Fruit fly (Drosophila melanogaster) whole organism, embryonic: ENCODE measurements around the gene CG31259.

Experiments used
- Abd-B ChIP-seq: fragments of 200-800 bp; sonication (Bioruptor generic); optimal IDR thresholded peaks from 2 replicates; lab custom pipeline; 2018; ENCODE audit warnings: missing biosample characterization, mild to moderate bottlenecking, missing genetic modification characterization, moderate library complexity
- Atf3 ChIP-seq: fragments of 200-800 bp; sonication (Bioruptor generic); optimal IDR thresholded peaks from 3 replicates; lab custom pipeline; 2016; ENCODE audit warnings: missing biosample characterization, missing genetic modification characterization
- CG10321 ChIP-seq: fragments of 200-800 bp; sonication (Bioruptor generic); IDR thresholded peaks from 2 replicates; pipeline ENCODE4 v1.3.6; 2022; ENCODE audit warnings: missing biosample characterization, missing genetic modification characterization
- CG10462 ChIP-seq: fragments of 200-800 bp; sonication (Bioruptor generic); optimal IDR thresholded peaks from 2 replicates; lab custom pipeline; 2016; ENCODE audit warnings: missing biosample characterization, missing genetic modification characterization
- CG12236 ChIP-seq: fragments of 200-800 bp; sonication (Bioruptor generic); optimal IDR thresholded peaks from 2 replicates; lab custom pipeline; 2016; ENCODE audit warnings: missing biosample characterization, missing genetic modification characterization
- CG12391 ChIP-seq: fragments of 200-800 bp; sonication (Bioruptor generic); optimal IDR thresholded peaks from 3 replicates; lab custom pipeline; 2018; ENCODE audit warnings: missing biosample characterization, mild to moderate bottlenecking, missing genetic modification characterization, moderate library complexity
- CG13296 ChIP-seq: fragments of 200-800 bp; sonication (Bioruptor generic); optimal IDR thresholded peaks from 3 replicates; lab custom pipeline; 2018; ENCODE audit warnings: missing biosample characterization, mild to moderate bottlenecking, missing genetic modification characterization
- CG15073 ChIP-seq: fragments of 200-800 bp; sonication (Bioruptor generic); optimal IDR thresholded peaks from 2 replicates; lab custom pipeline; 2016; ENCODE audit warnings: missing biosample characterization, missing genetic modification characterization
- CG15696 ChIP-seq: fragments of 200-800 bp; sonication (Bioruptor generic); optimal IDR thresholded peaks from 2 replicates; lab custom pipeline; 2019; ENCODE audit warnings: missing biosample characterization, mild to moderate bottlenecking, missing genetic modification characterization, moderate library complexity
- CG1603 ChIP-seq: fragments of 200-800 bp; sonication (Bioruptor generic); optimal IDR thresholded peaks from 2 replicates; lab custom pipeline; 2019; ENCODE audit warnings: missing biosample characterization, mild to moderate bottlenecking, missing genetic modification characterization, moderate library complexity
- CG18619 ChIP-seq: fragments of 200-800 bp; sonication (Bioruptor generic); optimal IDR thresholded peaks from 3 replicates; lab custom pipeline; 2017; ENCODE audit warnings: missing biosample characterization, mild to moderate bottlenecking, missing genetic modification characterization
- CG2129 ChIP-seq: fragments of 200-800 bp; sonication (Bioruptor generic); IDR thresholded peaks from 2 replicates; pipeline ENCODE4 v1.3.6; 2022; ENCODE audit warnings: missing biosample characterization, missing genetic modification characterization; ENCODE audit not compliant: partially characterized antibody
- CG3995 ChIP-seq: fragments of 200-800 bp; sonication (Bioruptor generic); optimal IDR thresholded peaks from 3 replicates; lab custom pipeline; 2016; ENCODE audit warnings: missing biosample characterization, missing genetic modification characterization
- CG42726 ChIP-seq: fragments of 200-800 bp; sonication (Bioruptor generic); IDR thresholded peaks from 2 replicates; pipeline ENCODE4 v1.3.6; 2022; ENCODE audit warnings: missing biosample characterization, missing genetic modification characterization; ENCODE audit not compliant: partially characterized antibody
- CG6254 ChIP-seq: fragments of 200-800 bp; sonication (Bioruptor generic); optimal IDR thresholded peaks from 3 replicates; lab custom pipeline; 2017; ENCODE audit warnings: mild to moderate bottlenecking, missing biosample characterization, missing genetic modification reagents, missing genetic modification characterization
- CG6791 ChIP-seq: fragments of 200-800 bp; sonication (Bioruptor generic); IDR thresholded peaks from 3 replicates; pipeline ENCODE4 v1.3.6; 2022; ENCODE audit warnings: missing biosample characterization, missing genetic modification characterization; ENCODE audit not compliant: partially characterized antibody
- CG8388 ChIP-seq: fragments of 200-800 bp; sonication (Bioruptor generic); optimal IDR thresholded peaks from 2 replicates; lab custom pipeline; 2019; ENCODE audit warnings: missing biosample characterization, mild to moderate bottlenecking, missing genetic modification characterization, moderate library complexity
- CG8924 ChIP-seq: fragments of 200-800 bp; optimal IDR thresholded peaks from 3 replicates; lab custom pipeline; 2019; ENCODE audit warnings: missing biosample characterization, mild to moderate bottlenecking, missing genetic modification characterization, moderate library complexity
- CG8944 ChIP-seq: fragments of 200-800 bp; sonication (Bioruptor generic); optimal IDR thresholded peaks from 3 replicates; lab custom pipeline; 2016; ENCODE audit warnings: missing biosample characterization, missing genetic modification characterization
- CG9609 ChIP-seq: fragments of 200-800 bp; sonication (Bioruptor generic); optimal IDR thresholded peaks from 3 replicates; lab custom pipeline; 2016; ENCODE audit warnings: missing biosample characterization, missing genetic modification characterization
- Deaf1 ChIP-seq: fragments of 200-800 bp; optimal IDR thresholded peaks from 3 replicates; lab custom pipeline; 2019; ENCODE audit warnings: missing biosample characterization, mild to moderate bottlenecking, missing genetic modification characterization, moderate library complexity
- Dfd ChIP-seq, 2 experiments: fragments of >200 bp; optimal IDR thresholded peaks; 2 replicates each; lab custom pipeline; 2017; ENCODE audit warnings: missing biosample characterization in 2 of 2, missing genetic modification characterization in 2 of 2
- Eip74EF ChIP-seq, 2 experiments: fragments of 200-800 bp in 1 of 2; fragments of >200 bp in 1 of 2; sonication (Bioruptor generic) in 1 of 2; optimal IDR thresholded peaks; 2 replicates each; lab custom pipeline; 2017 to 2019; ENCODE audit warnings: missing biosample characterization in 2 of 2, missing genetic modification characterization in 2 of 2, mild to moderate bottlenecking in 1 of 2, moderate library complexity in 1 of 2
- Fer1 ChIP-seq: fragments of 200-800 bp; sonication (Bioruptor generic); optimal IDR thresholded peaks from 2 replicates; lab custom pipeline; 2017; ENCODE audit warnings: missing biosample characterization, mild to moderate bottlenecking, missing genetic modification characterization
- Gsc ChIP-seq: fragments of 200-800 bp; sonication (Bioruptor generic); IDR thresholded peaks from 2 replicates; pipeline ENCODE4 v1.3.6; 2022; ENCODE audit warnings: missing biosample characterization, missing genetic modification characterization
- H15 ChIP-seq: fragments of 200-800 bp; sonication (Bioruptor generic); IDR thresholded peaks from 3 replicates; pipeline ENCODE4 v1.3.6; 2022; ENCODE audit warnings: missing biosample characterization, missing genetic modification characterization
- HLH3B ChIP-seq: fragments of 200-800 bp; sonication (Bioruptor generic); IDR thresholded peaks from 2 replicates; pipeline ENCODE4 v1.3.6; 2022; ENCODE audit warnings: missing biosample characterization, missing genetic modification characterization
- Hr39 ChIP-seq: fragments of >200 bp; optimal IDR thresholded peaks from 2 replicates; lab custom pipeline; 2017
- Hr78 ChIP-seq, 2 experiments: fragments of 200-800 bp in 1 of 2; fragments of >200 bp in 1 of 2; sonication (Bioruptor generic) in 1 of 2; optimal IDR thresholded peaks; 2 replicates each; lab custom pipeline; 2017 to 2019; ENCODE audit warnings: missing biosample characterization in 2 of 2, missing genetic modification characterization in 2 of 2, mild to moderate bottlenecking in 1 of 2, moderate library complexity in 1 of 2
- Lhr ChIP-seq: fragments of 200-800 bp; sonication (Bioruptor generic); optimal IDR thresholded peaks from 3 replicates; lab custom pipeline; 2017; ENCODE audit warnings: mild to moderate bottlenecking, missing biosample characterization, missing genetic modification reagents, missing genetic modification characterization
- Oaz ChIP-seq: fragments of 200-800 bp; sonication (Bioruptor generic); IDR thresholded peaks from 2 replicates; pipeline ENCODE4 v1.3.6; 2022; ENCODE audit warnings: missing biosample characterization, missing genetic modification characterization
- Oli ChIP-seq: fragments of 200-800 bp; sonication (Bioruptor generic); optimal IDR thresholded peaks from 2 replicates; lab custom pipeline; 2018; ENCODE audit warnings: missing biosample characterization, mild to moderate bottlenecking, missing genetic modification characterization, moderate library complexity
- Ssrp ChIP-seq: fragments of 200-800 bp; sonication (Bioruptor generic); optimal IDR thresholded peaks from 2 replicates; lab custom pipeline; 2018; ENCODE audit warnings: missing biosample characterization, mild to moderate bottlenecking, missing genetic modification characterization, moderate library complexity
- Stat92E ChIP-seq, 3 experiments: fragments of >200 bp in 2 of 3; fragments of 200-800 bp in 1 of 3; sonication (Bioruptor generic) in 1 of 3; optimal IDR thresholded peaks; 2 replicates each; lab custom pipeline; 2017 to 2019; ENCODE audit warnings: missing biosample characterization in 3 of 3, missing genetic modification characterization in 3 of 3, mild to moderate bottlenecking in 1 of 3, moderate library complexity in 1 of 3
- ap ChIP-seq: fragments of 200-800 bp; sonication (Bioruptor generic); IDR thresholded peaks from 2 replicates; pipeline ENCODE4 v1.3.6; 2022; ENCODE audit warnings: missing biosample characterization, missing genetic modification characterization
- br ChIP-seq: fragments of >200 bp; optimal IDR thresholded peaks from 2 replicates; lab custom pipeline; 2017
- disco-r ChIP-seq: fragments of 200-800 bp; sonication (Bioruptor generic); optimal IDR thresholded peaks from 2 replicates; lab custom pipeline; 2016; ENCODE audit warnings: missing biosample characterization, missing genetic modification characterization
- ewg ChIP-seq: fragments of 200-800 bp; sonication (Bioruptor generic); optimal IDR thresholded peaks from 3 replicates; lab custom pipeline; 2017; ENCODE audit warnings: mild to moderate bottlenecking, missing biosample characterization, missing genetic modification reagents, missing genetic modification characterization
- grau ChIP-seq: fragments of 200-800 bp; optimal IDR thresholded peaks from 3 replicates; lab custom pipeline; 2019; ENCODE audit warnings: missing biosample characterization, mild to moderate bottlenecking, missing genetic modification characterization, moderate library complexity
- gsb ChIP-seq: fragments of 200-800 bp; sonication (Bioruptor generic); IDR thresholded peaks from 2 replicates; pipeline ENCODE4 v1.3.6; 2022; ENCODE audit warnings: missing biosample characterization, missing genetic modification characterization
- h ChIP-seq: fragments of >200 bp; optimal IDR thresholded peaks from 2 replicates; lab custom pipeline; 2017
- hth ChIP-seq: fragments of >200 bp; optimal IDR thresholded peaks from 2 replicates; lab custom pipeline; 2017; ENCODE audit warnings: inconsistent platforms
- ind ChIP-seq: fragments of 200-800 bp; sonication (Bioruptor generic); optimal IDR thresholded peaks from 3 replicates; lab custom pipeline; 2016; ENCODE audit warnings: missing biosample characterization, missing genetic modification characterization
- lbe ChIP-seq: fragments of 200-800 bp; sonication (Bioruptor generic); optimal IDR thresholded peaks from 2 replicates; lab custom pipeline; 2016; ENCODE audit warnings: missing biosample characterization, mild to moderate bottlenecking, missing genetic modification characterization
- onecut ChIP-seq: fragments of 200-800 bp; sonication (Bioruptor generic); IDR thresholded peaks from 2 replicates; pipeline ENCODE4 v1.3.6; 2022; ENCODE audit warnings: missing biosample characterization, missing genetic modification characterization
- p53 ChIP-seq: fragments of 200-800 bp; sonication (Bioruptor generic); optimal IDR thresholded peaks from 2 replicates; lab custom pipeline; 2016; ENCODE audit warnings: missing biosample characterization, missing genetic modification characterization
- pfk ChIP-seq: fragments of 200-800 bp; sonication (Bioruptor generic); optimal IDR thresholded peaks from 2 replicates; lab custom pipeline; 2018; ENCODE audit warnings: missing biosample characterization, mild to moderate bottlenecking, missing genetic modification characterization, moderate library complexity
- ranshi ChIP-seq: fragments of 200-800 bp; sonication (Bioruptor generic); IDR thresholded peaks from 2 replicates; pipeline ENCODE4 v1.3.6; 2022; ENCODE audit warnings: missing biosample characterization, missing genetic modification characterization
- stc ChIP-seq: fragments of 200-800 bp; sonication (Bioruptor generic); IDR thresholded peaks from 2 replicates; pipeline ENCODE4 v1.3.6; 2022; ENCODE audit warnings: missing biosample characterization, missing genetic modification characterization
- tup ChIP-seq: fragments of 200-800 bp; sonication (Bioruptor generic); optimal IDR thresholded peaks from 2 replicates; lab custom pipeline; 2016; ENCODE audit warnings: missing biosample characterization, mild to moderate bottlenecking, missing genetic modification characterization, moderate library complexity
- z ChIP-seq: fragments of 200-800 bp; sonication (Bioruptor generic); IDR thresholded peaks from 3 replicates; pipeline ENCODE4 v1.3.6; 2022; ENCODE audit warnings: missing biosample characterization, missing genetic modification characterization
- zen2 ChIP-seq: fragments of 200-800 bp; sonication (Bioruptor generic); IDR thresholded peaks from 3 replicates; pipeline ENCODE4 v1.3.6; 2022; ENCODE audit warnings: missing biosample characterization, missing genetic modification characterization; ENCODE audit not compliant: partially characterized antibody

The CG31259 gene

dm6 chr3R:8562484-8562886, 38.7 kb downstream of the CG31259 start, which contains the start of the genes mRpS18A and CG31460 (continued):
- TF ChIP-seq CG2129 (GFP tag; lab: Robert Waterston, UW) (peak; percentile 59; the same call in 1 of the 2 replicates), Lhr (peak; percentile 37), stc (GFP tag; lab: Robert Waterston, UW) (no peak), disco-r (no peak), CG15696 (tag; lab: Kevin White, UChicago) (no peak), Hr78 (GFP tag; optimal IDR thresholded peaks at IDR 0.05; lab: Kevin White, UChicago) (no peak), CG6254 (GFP tag; lab: Kevin White, UChicago) (no peak), CG12391 (tag; lab: Kevin White, UChicago) (no peak), CG42726 (GFP tag; lab: Robert Waterston, UW) (no peak), CG12236 (GFP tag; lab: Kevin White, UChicago) (no peak), CG18619 (GFP tag; lab: Kevin White, UChicago) (no peak), CG8924 (no peak), ind (GFP tag; lab: Kevin White, UChicago) (peak; percentile 12), lbe (GFP tag; lab: Kevin White, UChicago) (no peak), Dfd (GFP tag; optimal IDR thresholded peaks at IDR 0.05; lab: Kevin White, UChicago) (no peak), zen2 (GFP tag; lab: Robert Waterston, UW) (peak; percentile 43; the same call in 1 of the 3 replicates), hth (lab: Kevin White, UChicago) (no peak), Abd-B (GFP tag; lab: Kevin White, UChicago) (peak; percentile 30), Oli (tag; lab: Kevin White, UChicago) (no peak), Eip74EF (GFP tag; optimal IDR thresholded peaks at IDR 0.05; lab: Kevin White, UChicago) (no peak), h (no peak), p53 (GFP tag; lab: Kevin White, UChicago) (no peak), Fer1 (GFP tag; lab: Kevin White, UChicago) (no peak), CG8388 (GFP tag; lab: Kevin White, UChicago) (no peak), br (lab: Kevin White, UChicago) (no peak), CG1603 (no peak), CG6791 (GFP tag; lab: Robert Waterston, UW) (peak; percentile 34; the same call in 1 of the 3 replicates), Stat92E (GFP tag; optimal IDR thresholded peaks at IDR 0.05; lab: Kevin White, UChicago) (no peak), CG9609 (GFP tag; lab: Kevin White, UChicago) (peak; percentile 8), CG13296 (GFP tag; lab: Kevin White, UChicago) (no peak), grau (no peak), H15 (no peak), tup (GFP tag; lab: Kevin White, UChicago) (no peak), gsb (GFP tag; lab: Robert Waterston, UW) (no peak), Oaz (GFP tag; lab: Robert Waterston, UW) (no peak), Ssrp (tag; lab: Kevin White, UChicago) (no peak), onecut (GFP tag; lab: Robert Waterston, UW) (no peak), z (GFP tag; lab: Robert Waterston, UW) (no peak), CG10321 (GFP tag; lab: Robert Waterston, UW) (no peak), CG3995 (peak; percentile 81), pfk (no peak), ap (GFP tag; lab: Robert Waterston, UW) (no peak), CG10462 (no peak), ranshi (GFP tag; lab: Robert Waterston, UW) (0 out of 2 replicates have a peak, but pooled peaks have one; percentile 24), Hr39 (lab: Kevin White, UChicago) (no peak), Deaf1 (no peak), CG15073 (no peak), Atf3 (GFP tag; lab: Kevin White, UChicago) (no peak), HLH3B (GFP tag; lab: Robert Waterston, UW) (peak; percentile 15; the same call in 1 of the 2 replicates), ewg (GFP tag; lab: Kevin White, UChicago) (no peak), CG8944 (no peak), Gsc (GFP tag; lab: Robert Waterston, UW) (no peak)
